Fruit fly (Drosophila melanogaster) whole organism, embryonic: ENCODE results near the gene CG33939.

Source experiments
- CG10147 ChIP-seq: fragments of 200-800 bp; sonication (Bioruptor generic); optimal IDR thresholded peaks from 2 replicates; lab custom pipeline; 2019; ENCODE audit warnings: missing biosample characterization, mild to moderate bottlenecking, missing genetic modification characterization, moderate library complexity
- CG10321 ChIP-seq: fragments of 200-800 bp; sonication (Bioruptor generic); IDR thresholded peaks from 2 replicates; pipeline ENCODE4 v1.3.6; 2022; ENCODE audit warnings: missing biosample characterization, missing genetic modification characterization
- CG12219 ChIP-seq: fragments of 200-800 bp; sonication (Bioruptor generic); optimal IDR thresholded peaks from 3 replicates; lab custom pipeline; 2018; ENCODE audit warnings: missing biosample characterization, mild to moderate bottlenecking, missing genetic modification characterization
- CG1233 ChIP-seq: fragments of 200-800 bp; sonication (Bioruptor generic); optimal IDR thresholded peaks from 4 replicates; lab custom pipeline; 2018; ENCODE audit warnings: missing biosample characterization, mild to moderate bottlenecking, missing genetic modification characterization
- CG13123 ChIP-seq: fragments of 200-800 bp; sonication (Bioruptor generic); optimal IDR thresholded peaks from 2 replicates; lab custom pipeline; 2016; ENCODE audit warnings: missing biosample characterization, missing genetic modification characterization
- CG13287 ChIP-seq: fragments of 200-800 bp; sonication (Bioruptor generic); IDR thresholded peaks from 2 replicates; pipeline ENCODE4 v1.3.6; 2022; ENCODE audit warnings: missing biosample characterization, missing genetic modification characterization; ENCODE audit not compliant: partially characterized antibody
- CG14965 ChIP-seq: fragments of 200-800 bp; sonication (Bioruptor generic); optimal IDR thresholded peaks from 2 replicates; lab custom pipeline; 2016; ENCODE audit warnings: missing biosample characterization, missing genetic modification characterization, borderline replicate concordance
- CG15011 ChIP-seq: fragments of 200-800 bp; sonication (Bioruptor generic); optimal IDR thresholded peaks from 3 replicates; lab custom pipeline; 2018; ENCODE audit warnings: missing biosample characterization, mild to moderate bottlenecking, missing genetic modification characterization
- CG15479 ChIP-seq: fragments of 200-800 bp; sonication (Bioruptor generic); optimal IDR thresholded peaks from 3 replicates; lab custom pipeline; 2019; ENCODE audit warnings: missing biosample characterization, mild to moderate bottlenecking, missing genetic modification characterization, moderate library complexity
- CG1602 ChIP-seq: fragments of 200-800 bp; sonication (Bioruptor generic); optimal IDR thresholded peaks from 3 replicates; lab custom pipeline; 2016; ENCODE audit warnings: missing biosample characterization, missing genetic modification characterization
- CG1603 ChIP-seq: fragments of 200-800 bp; sonication (Bioruptor generic); optimal IDR thresholded peaks from 2 replicates; lab custom pipeline; 2019; ENCODE audit warnings: missing biosample characterization, mild to moderate bottlenecking, missing genetic modification characterization, moderate library complexity
- CG17361 ChIP-seq: fragments of 200-800 bp; sonication (Bioruptor generic); IDR thresholded peaks from 3 replicates; pipeline ENCODE4 v1.3.6; 2022; ENCODE audit warnings: missing biosample characterization, missing genetic modification characterization
- CG17802 ChIP-seq: fragments of 200-800 bp; sonication (Bioruptor generic); optimal IDR thresholded peaks from 2 replicates; lab custom pipeline; 2018; ENCODE audit warnings: missing biosample characterization, mild to moderate bottlenecking, missing genetic modification characterization, moderate library complexity
- CG17829 ChIP-seq: fragments of 200-800 bp; optimal IDR thresholded peaks from 2 replicates; lab custom pipeline; 2019; ENCODE audit warnings: missing biosample characterization, mild to moderate bottlenecking, missing genetic modification characterization, moderate library complexity
- CG18262 ChIP-seq: fragments of 200-800 bp; optimal IDR thresholded peaks from 3 replicates; lab custom pipeline; 2019; ENCODE audit warnings: missing biosample characterization, mild to moderate bottlenecking, missing genetic modification characterization, moderate library complexity
- CG31224 ChIP-seq: fragments of 200-800 bp; sonication (Bioruptor generic); IDR thresholded peaks from 2 replicates; pipeline ENCODE4 v1.3.6; 2022; ENCODE audit warnings: missing biosample characterization, missing genetic modification characterization
- CG3407 ChIP-seq: fragments of 200-800 bp; sonication (Bioruptor generic); optimal IDR thresholded peaks from 2 replicates; lab custom pipeline; 2018; ENCODE audit warnings: missing biosample characterization, mild to moderate bottlenecking, missing genetic modification characterization
- CG3847 ChIP-seq: fragments of 200-800 bp; sonication (Bioruptor generic); IDR thresholded peaks from 2 replicates; pipeline ENCODE4 v1.3.6; 2022; ENCODE audit warnings: missing biosample characterization, missing genetic modification characterization
- CG4730 ChIP-seq: fragments of 200-800 bp; sonication (Bioruptor generic); IDR thresholded peaks from 2 replicates; pipeline ENCODE4 v1.3.6; 2022; ENCODE audit warnings: missing biosample characterization, missing genetic modification characterization
- CG6689 ChIP-seq: fragments of 200-800 bp; sonication (Bioruptor generic); IDR thresholded peaks from 2 replicates; pipeline ENCODE4 v1.3.6; 2022; ENCODE audit warnings: missing biosample characterization, missing genetic modification characterization
- CG6791 ChIP-seq: fragments of 200-800 bp; sonication (Bioruptor generic); IDR thresholded peaks from 3 replicates; pipeline ENCODE4 v1.3.6; 2022; ENCODE audit warnings: missing biosample characterization, missing genetic modification characterization; ENCODE audit not compliant: partially characterized antibody
- CG7786 ChIP-seq: fragments of 200-800 bp; sonication (Bioruptor generic); optimal IDR thresholded peaks from 2 replicates; lab custom pipeline; 2016; ENCODE audit warnings: missing biosample characterization, missing genetic modification characterization
- CkIIα-i1 ChIP-seq: fragments of 200-800 bp; sonication (Bioruptor generic); IDR thresholded peaks from 2 replicates; pipeline ENCODE4 v1.3.6; 2022; ENCODE audit warnings: missing biosample characterization, missing genetic modification characterization
- CoRest ChIP-seq: fragments of 200-800 bp; sonication (Bioruptor generic); optimal IDR thresholded peaks from 3 replicates; lab custom pipeline; 2018; ENCODE audit warnings: missing biosample characterization, mild to moderate bottlenecking, missing genetic modification characterization, moderate library complexity
- Dip2 ChIP-seq: fragments of 200-800 bp; sonication (Bioruptor generic); IDR thresholded peaks from 2 replicates; pipeline ENCODE4 v1.3.6; 2022; ENCODE audit warnings: missing biosample characterization, missing genetic modification characterization
- Doc2 ChIP-seq: fragments of 200-800 bp; sonication (Bioruptor generic); IDR thresholded peaks from 2 replicates; pipeline ENCODE4 v1.3.6; 2022; ENCODE audit warnings: missing biosample characterization, missing genetic modification characterization
- Eip74EF ChIP-seq, 2 experiments: fragments of 200-800 bp in 1 of 2; fragments of >200 bp in 1 of 2; sonication (Bioruptor generic) in 1 of 2; optimal IDR thresholded peaks; 2 replicates each; lab custom pipeline; 2017 to 2019; ENCODE audit warnings: missing biosample characterization in 2 of 2, missing genetic modification characterization in 2 of 2, mild to moderate bottlenecking in 1 of 2, moderate library complexity in 1 of 2
- HHEX ChIP-seq: fragments of 200-800 bp; sonication (Bioruptor generic); optimal IDR thresholded peaks from 3 replicates; lab custom pipeline; 2017; ENCODE audit warnings: missing biosample characterization, mild to moderate bottlenecking, missing genetic modification characterization, missing genetic modification reagents
- Jarid2 ChIP-seq: fragments of 200-800 bp; sonication (Bioruptor generic); optimal IDR thresholded peaks from 3 replicates; lab custom pipeline; 2017; ENCODE audit warnings: mild to moderate bottlenecking, missing biosample characterization, missing genetic modification reagents, missing genetic modification characterization
- Nf-YA ChIP-seq: fragments of 200-800 bp; sonication (Bioruptor generic); IDR thresholded peaks from 2 replicates; pipeline ENCODE4 v1.3.6; 2022; ENCODE audit warnings: missing biosample characterization, missing genetic modification characterization
- Pdp1 ChIP-seq, 2 experiments: fragments of 200-800 bp; sonication (Bioruptor generic); optimal IDR thresholded peaks; 3 replicates each; lab custom pipeline; 2016; ENCODE audit warnings: missing biosample characterization in 2 of 2, missing genetic modification characterization in 2 of 2, mild to moderate bottlenecking in 1 of 2, moderate library complexity in 1 of 2
- Sry-β ChIP-seq: fragments of 200-800 bp; sonication (Bioruptor generic); optimal IDR thresholded peaks from 2 replicates; lab custom pipeline; 2018; ENCODE audit warnings: missing biosample characterization, mild to moderate bottlenecking, missing genetic modification characterization, moderate library complexity
- ac ChIP-seq: fragments of 200-800 bp; sonication (Bioruptor generic); optimal IDR thresholded peaks from 3 replicates; lab custom pipeline; 2017; ENCODE audit warnings: missing biosample characterization, mild to moderate bottlenecking, missing genetic modification characterization
- al ChIP-seq: fragments of 200-800 bp; sonication (Bioruptor generic); IDR thresholded peaks from 2 replicates; pipeline ENCODE4 v1.3.6; 2022; ENCODE audit warnings: missing biosample characterization, missing genetic modification characterization
- btn ChIP-seq: fragments of 200-800 bp; sonication (Bioruptor generic); optimal IDR thresholded peaks from 2 replicates; lab custom pipeline; 2016; ENCODE audit warnings: missing biosample characterization, missing genetic modification characterization
- cas ChIP-seq: fragments of 200-800 bp; sonication (Bioruptor generic); IDR thresholded peaks from 2 replicates; pipeline ENCODE4 v1.3.6; 2022; ENCODE audit warnings: missing biosample characterization, missing genetic modification characterization
- chn ChIP-seq: fragments of 200-800 bp; sonication (Bioruptor generic); optimal IDR thresholded peaks from 2 replicates; lab custom pipeline; 2016; ENCODE audit warnings: missing biosample characterization, missing genetic modification characterization
- en ChIP-seq: fragments of 200-800 bp; sonication (Bioruptor generic); optimal IDR thresholded peaks from 2 replicates; lab custom pipeline; 2016; ENCODE audit warnings: missing biosample characterization, missing genetic modification characterization
- fd102C ChIP-seq: fragments of 200-800 bp; sonication (Bioruptor generic); optimal IDR thresholded peaks from 2 replicates; lab custom pipeline; 2018; ENCODE audit warnings: missing biosample characterization, mild to moderate bottlenecking, missing genetic modification characterization, moderate library complexity
- gce ChIP-seq: fragments of 200-800 bp; sonication (Bioruptor generic); IDR thresholded peaks from 3 replicates; pipeline ENCODE4 v1.3.6; 2022; ENCODE audit warnings: missing biosample characterization, missing genetic modification characterization
- gem ChIP-seq: fragments of 200-800 bp; sonication (Bioruptor generic); optimal IDR thresholded peaks from 2 replicates; lab custom pipeline; 2019; ENCODE audit warnings: missing biosample characterization, mild to moderate bottlenecking, missing genetic modification characterization, moderate library complexity
- gro ChIP-seq: fragments of 200-800 bp; sonication (Bioruptor generic); optimal IDR thresholded peaks from 2 replicates; lab custom pipeline; 2016; ENCODE audit warnings: missing biosample characterization, missing genetic modification characterization
- hbn ChIP-seq: fragments of 200-800 bp; sonication (Bioruptor generic); IDR thresholded peaks from 2 replicates; pipeline ENCODE4 v1.3.6; 2022; ENCODE audit warnings: missing biosample characterization, missing genetic modification characterization; ENCODE audit not compliant: partially characterized antibody
- inv ChIP-seq: fragments of 200-800 bp; sonication (Bioruptor generic); IDR thresholded peaks from 2 replicates; pipeline ENCODE4 v1.3.6; 2022; ENCODE audit warnings: missing biosample characterization, missing genetic modification characterization; ENCODE audit not compliant: partially characterized antibody
- jigr1 ChIP-seq: fragments of 200-800 bp; sonication (Bioruptor generic); IDR thresholded peaks from 3 replicates; pipeline ENCODE4 v1.3.6; 2022; ENCODE audit warnings: missing biosample characterization, missing genetic modification characterization
- nerfin-2 ChIP-seq: fragments of 200-800 bp; sonication (Bioruptor generic); IDR thresholded peaks from 2 replicates; pipeline ENCODE4 v1.3.6; 2022; ENCODE audit warnings: missing biosample characterization, missing genetic modification characterization; ENCODE audit not compliant: partially characterized antibody
- peb ChIP-seq: fragments of 200-800 bp; sonication (Bioruptor generic); IDR thresholded peaks from 2 replicates; pipeline ENCODE4 v1.3.6; 2022; ENCODE audit warnings: missing biosample characterization, missing genetic modification characterization
- pzg ChIP-seq: fragments of 200-800 bp; sonication (Bioruptor generic); optimal IDR thresholded peaks from 3 replicates; lab custom pipeline; 2018; ENCODE audit warnings: missing biosample characterization, mild to moderate bottlenecking, missing genetic modification characterization, moderate library complexity
- stc ChIP-seq: fragments of 200-800 bp; sonication (Bioruptor generic); IDR thresholded peaks from 2 replicates; pipeline ENCODE4 v1.3.6; 2022; ENCODE audit warnings: missing biosample characterization, missing genetic modification characterization
- twi ChIP-seq: fragments of 200-800 bp; optimal IDR thresholded peaks from 2 replicates; lab custom pipeline; 2019; ENCODE audit warnings: missing biosample characterization, mild to moderate bottlenecking, missing genetic modification characterization, moderate library complexity
- wek ChIP-seq: fragments of 200-800 bp; sonication (Bioruptor generic); optimal IDR thresholded peaks from 3 replicates; lab custom pipeline; 2018; ENCODE audit warnings: missing biosample characterization, mild to moderate bottlenecking, missing genetic modification characterization, moderate library complexity

Gene CG33939

dm6 chrX:19183121-19183520, 8.4 kb upstream of the CG33939 start, which contains the start of gene CG33253 (continued):
- TF ChIP-seq CoRest (tag; lab: Kevin White, UChicago) (no peak), gro (GFP tag; lab: Kevin White, UChicago) (no peak), wek (GFP tag; lab: Kevin White, UChicago) (no peak), CG10147 (GFP tag; lab: Kevin White, UChicago) (no peak), Sry-β (GFP tag; lab: Kevin White, UChicago) (no peak), pzg (no peak), Dip2 (GFP tag; lab: Robert Waterston, UW) (no peak), CG1602 (GFP tag; lab: Kevin White, UChicago) (no peak), stc (GFP tag; lab: Robert Waterston, UW) (no peak), jigr1 (no peak), en (no peak), Pdp1 (GFP tag; optimal IDR thresholded peaks at IDR 0.05; lab: Kevin White, UChicago) (no peak), cas (no peak), btn (GFP tag; lab: Kevin White, UChicago) (no peak), CG7786 (GFP tag; lab: Kevin White, UChicago) (no peak), hbn (GFP tag; lab: Robert Waterston, UW) (no peak), CG1233 (GFP tag; lab: Kevin White, UChicago) (no peak), CG15011 (GFP tag; lab: Kevin White, UChicago) (no peak), CG1603 (tag; lab: Kevin White, UChicago) (no peak), CG10321 (GFP tag; lab: Robert Waterston, UW) (no peak), CG3847 (no peak), fd102C (GFP tag; lab: Kevin White, UChicago) (no peak), CG4730 (GFP tag; lab: Robert Waterston, UW) (no peak), CG12219 (GFP tag; lab: Kevin White, UChicago) (no peak), CG14965 (GFP tag; lab: Kevin White, UChicago) (no peak), chn (no peak), CG17361 (GFP tag; lab: Robert Waterston, UW) (peak; percentile 45; the same call in 1 of the 3 replicates), CG13123 (GFP tag; lab: Kevin White, UChicago) (no peak), ac (no peak), gce (GFP tag; lab: Robert Waterston, UW) (no peak), gem (tag; lab: Kevin White, UChicago) (peak; percentile 17), CG6689 (GFP tag; lab: Robert Waterston, UW) (no peak), CG17829 (tag; lab: Kevin White, UChicago) (peak; percentile 2), CkIIα-i1 (no peak), Nf-YA (GFP tag; lab: Robert Waterston, UW) (no peak), Doc2 (GFP tag; lab: Robert Waterston, UW) (no peak), al (GFP tag; lab: Robert Waterston, UW) (no peak), CG15479 (GFP tag; lab: Kevin White, UChicago) (no peak), CG6791 (GFP tag; lab: Robert Waterston, UW) (no peak), nerfin-2 (GFP tag; lab: Robert Waterston, UW) (no peak), twi (no peak), CG3407 (GFP tag; lab: Kevin White, UChicago) (no peak), inv (no peak), CG31224 (no peak), Jarid2 (GFP tag; lab: Kevin White, UChicago) (no peak), peb (no peak), CG17802 (no peak), Eip74EF (GFP tag; optimal IDR thresholded peaks at IDR 0.05; lab: Kevin White, UChicago) (no peak), CG18262 (tag; lab: Kevin White, UChicago) (peak; percentile 44), HHEX (GFP tag; lab: Kevin White, UChicago) (no peak), CG13287 (no peak)
